Worm (Caenorhabditis elegans) whole organism, late embryonic: Measurements from ENCODE around the gene unc-47.

ENCODE experiments used
- fkh-10 ChIP-seq: fragments of 150-350 bp; optimal IDR thresholded peaks from 2 replicates; lab custom pipeline; 2014; ENCODE audit warnings: missing biosample characterization, missing genetic modification reagents, missing genetic modification characterization
- unc-55 ChIP-seq: sonication (generic microtip); optimal IDR thresholded peaks from 2 replicates; lab custom pipeline; 2017; ENCODE audit warnings: missing biosample characterization, missing genetic modification reagents, missing genetic modification characterization
- unc-86 ChIP-seq: sonication (generic microtip); optimal IDR thresholded peaks from 2 replicates; lab custom pipeline; 2016; ENCODE audit warnings: missing genetic modification characterization, missing compliant biosample characterization

DNA sequence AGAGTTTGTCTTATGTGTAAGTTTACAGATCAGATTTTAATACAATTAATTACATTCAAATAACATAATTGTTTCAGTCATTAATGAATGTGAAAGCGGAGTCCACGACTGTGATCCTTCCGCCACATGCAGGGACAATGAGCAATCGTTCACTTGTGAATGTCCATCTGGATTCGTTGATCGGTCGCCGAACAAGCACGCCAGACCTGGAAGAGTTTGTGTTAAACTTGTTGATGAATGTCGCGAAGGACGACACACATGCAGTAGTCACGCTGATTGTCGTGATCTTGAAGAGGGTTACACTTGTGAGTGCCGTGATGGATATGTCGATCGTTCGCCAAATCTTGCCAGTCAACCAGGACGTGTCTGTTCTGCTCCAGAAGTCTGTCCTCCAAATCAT is 7.5 kb downstream of the unc-47 start:
- no peak for TF ChIP-seq unc-86 (tag; lab: Kevin White, UChicago)
- no peak for TF ChIP-seq fkh-10 (GFP tag; lab: Kevin White, UChicago)
- TF ChIP-seq unc-55 (GFP tag; lab: Kevin White, UChicago), result no peak
